Fruit fly (Drosophila melanogaster): ENCODE measurements around the gene CG14322.

The CG14322 gene

dm6 chr3R:17604880-17605667 lies 42.4 kb upstream of the CG14322 start (continued):
- TF ChIP-seq CG18764 (GFP tag; optimal IDR thresholded peaks at IDR 0.05): no peak
- TF ChIP-seq CG2202 (tag; optimal IDR thresholded peaks at IDR 0.05): no peak
- no peak for TF ChIP-seq CG32772 (GFP tag; IDR thresholded peaks at IDR 0.05)
- TF ChIP-seq HmgD (GFP tag; optimal IDR thresholded peaks at IDR 0.05): no peak
- TF ChIP-seq CG9932 (GFP tag; IDR thresholded peaks at IDR 0.05): peak; percentile 9; the same call in 1 of the 2 replicates
- no peak for TF ChIP-seq stc (GFP tag; IDR thresholded peaks at IDR 0.05)
- TF ChIP-seq Taf1 (GFP tag; IDR thresholded peaks at IDR 0.05): no peak
- TF ChIP-seq trh (GFP tag; optimal IDR thresholded peaks at IDR 0.05): no peak
- peak; percentile 11 for TF ChIP-seq CG6254 (GFP tag; optimal IDR thresholded peaks at IDR 0.05)
- no peak for TF ChIP-seq crp (GFP tag; optimal IDR thresholded peaks at IDR 0.05)
- no peak for TF ChIP-seq CG3726 (GFP tag; IDR thresholded peaks at IDR 0.05)
- no peak for TF ChIP-seq CG10959 (GFP tag; IDR thresholded peaks at IDR 0.05)
- TF ChIP-seq exex (tag; optimal IDR thresholded peaks at IDR 0.05): no peak
- TF ChIP-seq Hsf (GFP tag; optimal IDR thresholded peaks at IDR 0.05): no peak
- no peak for TF ChIP-seq CG17328 (GFP tag; IDR thresholded peaks at IDR 0.05)
- TF ChIP-seq CG6654 (GFP tag; optimal IDR thresholded peaks at IDR 0.05): no peak
- TF ChIP-seq Eip74EF (GFP tag; optimal IDR thresholded peaks at IDR 0.05): no peak
- TF ChIP-seq CG7987 (GFP tag; optimal IDR thresholded peaks at IDR 0.05): no peak
- TF ChIP-seq pb (GFP tag; optimal IDR thresholded peaks at IDR 0.05): no peak
- TF ChIP-seq CG31365 (tag; optimal IDR thresholded peaks at IDR 0.05): no peak
- peak; percentile 41 for TF ChIP-seq CG18599 (GFP tag; optimal IDR thresholded peaks at IDR 0.05)
- no peak for TF ChIP-seq unpg (GFP tag; optimal IDR thresholded peaks at IDR 0.05)
- TF ChIP-seq ato (GFP tag; IDR thresholded peaks at IDR 0.05; ENCODE audit: partially characterized antibody): no peak
- no peak for TF ChIP-seq ERR (GFP tag; optimal IDR thresholded peaks at IDR 0.05)
- no peak for TF ChIP-seq Trl (optimal IDR thresholded peaks at IDR 0.05)
- TF ChIP-seq Trl (GFP tag; optimal IDR thresholded peaks at IDR 0.05): no peak
- TF ChIP-seq dmrt11E (tag; optimal IDR thresholded peaks at IDR 0.05): peak; percentile 22
- TF ChIP-seq abd-A (tag; optimal IDR thresholded peaks at IDR 0.05): peak; percentile 94
- TF ChIP-seq Ssrp (tag; optimal IDR thresholded peaks at IDR 0.05): no peak
- TF ChIP-seq Rfx (GFP tag; IDR thresholded peaks at IDR 0.05): no peak
- no peak for TF ChIP-seq tgo (GFP tag; IDR thresholded peaks at IDR 0.05)
- 0 out of 2 replicates have a peak, but pooled peaks have one; percentile 20 for TF ChIP-seq klu (GFP tag; IDR thresholded peaks at IDR 0.05)
- no peak for TF ChIP-seq CG6689 (GFP tag; IDR thresholded peaks at IDR 0.05)
- no peak for TF ChIP-seq jumu (GFP tag; optimal IDR thresholded peaks at IDR 0.05)
- TF ChIP-seq salm (tag; optimal IDR thresholded peaks at IDR 0.05): no peak
- no peak for TF ChIP-seq Vsx1 (GFP tag; optimal IDR thresholded peaks at IDR 0.05)
- TF ChIP-seq CG18262 (tag; optimal IDR thresholded peaks at IDR 0.05): no peak
- no peak for TF ChIP-seq CkIIα-i1 (GFP tag; IDR thresholded peaks at IDR 0.05)
- no peak for TF ChIP-seq eyg (GFP tag; optimal IDR thresholded peaks at IDR 0.05)
- no peak for TF ChIP-seq pita (GFP tag; optimal IDR thresholded peaks at IDR 0.05)
- TF ChIP-seq nau (GFP tag; optimal IDR thresholded peaks at IDR 0.05): no peak
- TF ChIP-seq hkb (optimal IDR thresholded peaks at IDR 0.05): no peak
- TF ChIP-seq hkb (GFP tag; IDR thresholded peaks at IDR 0.05): 0 out of 2 replicates have a peak, but pooled peaks have one; percentile 9
- TF ChIP-seq trem (tag; optimal IDR thresholded peaks at IDR 0.05): peak; percentile 8
- TF ChIP-seq CG10274 (GFP tag; optimal IDR thresholded peaks at IDR 0.05): no peak
- TF ChIP-seq Lim3 (GFP tag; IDR thresholded peaks at IDR 0.05): no peak
- no peak for TF ChIP-seq CG7928 (GFP tag; optimal IDR thresholded peaks at IDR 0.05)
- no peak for TF ChIP-seq YL-1 (GFP tag; optimal IDR thresholded peaks at IDR 0.05)
- TF ChIP-seq Sox102F (GFP tag; optimal IDR thresholded peaks at IDR 0.05): no peak
- peak; percentile 6 for TF ChIP-seq CG30403 (GFP tag; optimal IDR thresholded peaks at IDR 0.05)
